Fruit fly (Drosophila melanogaster) whole organism, wandering third instar larva: ENCODE results near the gene Tnpo-SR.

Source experiments
- Abd-B ChIP-seq: fragments of >200 bp; optimal IDR thresholded peaks from 2 replicates; lab custom pipeline; 2017; ENCODE audit warnings: missing biosample characterization, missing genetic modification characterization
- CG32264 ChIP-seq: fragments of 200-800 bp; sonication (Bioruptor generic); optimal IDR thresholded peaks from 2 replicates; lab custom pipeline; 2016; ENCODE audit warnings: missing biosample characterization, missing genetic modification characterization
- CG9705 ChIP-seq: fragments of 200-800 bp; sonication (Bioruptor generic); optimal IDR thresholded peaks from 2 replicates; lab custom pipeline; 2018; ENCODE audit warnings: missing biosample characterization, mild to moderate bottlenecking, missing genetic modification characterization
- CrebA ChIP-seq: fragments of 200-800 bp; sonication (Bioruptor generic); optimal IDR thresholded peaks from 2 replicates; lab custom pipeline; 2016; ENCODE audit warnings: missing biosample characterization, mild to moderate bottlenecking, missing genetic modification characterization, borderline replicate concordance
- Dif ChIP-seq: fragments of 200-275, 200-300 bp; sonication (Bioruptor generic); optimal IDR thresholded peaks from 2 replicates; lab custom pipeline; 2018; ENCODE audit warnings: missing biosample characterization, missing genetic modification characterization; ENCODE audit not compliant: partially characterized antibody
- HLH106 ChIP-seq: fragments of 200-800 bp; optimal IDR thresholded peaks from 3 replicates; lab custom pipeline; 2019; ENCODE audit warnings: missing biosample characterization, mild to moderate bottlenecking, missing genetic modification characterization, moderate library complexity
- Hnf4 ChIP-seq: fragments of 200-800 bp; sonication (Bioruptor generic); optimal IDR thresholded peaks from 2 replicates; lab custom pipeline; 2016; ENCODE audit warnings: missing biosample characterization, mild to moderate bottlenecking, missing genetic modification characterization
- Hr78 ChIP-seq: fragments of >200 bp; optimal IDR thresholded peaks from 2 replicates; lab custom pipeline; 2017; ENCODE audit warnings: missing biosample characterization, missing genetic modification characterization
- Hr83 ChIP-seq: fragments of 200-300 bp; sonication (Bioruptor generic); optimal IDR thresholded peaks from 2 replicates; lab custom pipeline; 2016; ENCODE audit warnings: missing biosample characterization, mild to moderate bottlenecking, missing genetic modification characterization, moderate library complexity; ENCODE audit not compliant: poor library complexity, severe bottlenecking
- Jra ChIP-seq: sonication (Bioruptor generic); optimal IDR thresholded peaks from 2 replicates; lab custom pipeline; 2016; ENCODE audit warnings: missing biosample characterization, missing genetic modification characterization
- Mio ChIP-seq: sonication (Bioruptor generic); optimal IDR thresholded peaks from 2 replicates; lab custom pipeline; 2016; ENCODE audit warnings: missing biosample characterization, missing genetic modification characterization
- N ChIP-seq: fragments of >200 bp; optimal IDR thresholded peaks from 2 replicates; lab custom pipeline; 2018; ENCODE audit warnings: missing biosample characterization, missing external identifiers, missing genetic modification characterization
- OdsH ChIP-seq: fragments of 200-800 bp; sonication (Bioruptor generic); optimal IDR thresholded peaks from 2 replicates; lab custom pipeline; 2016; ENCODE audit warnings: missing biosample characterization, mild to moderate bottlenecking, missing genetic modification characterization
- Rel ChIP-seq, 2 experiments: fragments of 200-800 bp; sonication (Bioruptor generic) in 1 of 2; optimal IDR thresholded peaks; 2 replicates in 1 of 2; 3 replicates in 1 of 2; lab custom pipeline; 2016 to 2019; ENCODE audit warnings: mild to moderate bottlenecking in 2 of 2, missing biosample characterization in 2 of 2, missing genetic modification characterization in 2 of 2, moderate library complexity in 1 of 2
- Sp1 ChIP-seq: fragments of 200-800 bp; sonication (Bioruptor generic); optimal IDR thresholded peaks from 3 replicates; lab custom pipeline; 2019; ENCODE audit warnings: missing biosample characterization, mild to moderate bottlenecking, missing genetic modification characterization, moderate library complexity
- Vsx2 ChIP-seq: fragments of 200-300, 225-300 bp; sonication (Bioruptor generic); optimal IDR thresholded peaks from 2 replicates; lab custom pipeline; 2018; ENCODE audit warnings: missing biosample characterization, missing genetic modification characterization; ENCODE audit not compliant: partially characterized antibody
- br ChIP-seq: fragments of 200-800 bp; sonication (Bioruptor generic); optimal IDR thresholded peaks from 2 replicates; lab custom pipeline; 2016; ENCODE audit warnings: missing biosample characterization, missing genetic modification characterization
- brk ChIP-seq: fragments of 200-800 bp; sonication (Bioruptor generic); optimal IDR thresholded peaks from 2 replicates; lab custom pipeline; 2016; ENCODE audit warnings: missing biosample characterization, mild to moderate bottlenecking, missing genetic modification characterization
- dl ChIP-seq, 2 experiments: fragments of 175-275, 200-275 bp in 1 of 2; fragments of 200-275 bp in 1 of 2; sonication (Bioruptor generic); optimal IDR thresholded peaks; lab custom pipeline; 2018; ENCODE audit warnings: mild to moderate bottlenecking in 2 of 2, missing biosample characterization in 2 of 2, missing genetic modification characterization in 2 of 2, moderate library complexity in 2 of 2; ENCODE audit not compliant: partially characterized antibody in 2 of 2, insufficient read depth in 1 of 2
- dmrt93B ChIP-seq: fragments of 200-800 bp; sonication (Bioruptor generic); optimal IDR thresholded peaks from 2 replicates; lab custom pipeline; 2018; ENCODE audit warnings: missing biosample characterization, mild to moderate bottlenecking, missing genetic modification characterization
- dsf ChIP-seq: sonication (Bioruptor generic); optimal IDR thresholded peaks from 2 replicates; lab custom pipeline; 2016; ENCODE audit warnings: missing biosample characterization, missing genetic modification characterization, borderline replicate concordance
- foxo ChIP-seq, 2 experiments: fragments of 200-800 bp; sonication (Bioruptor generic); optimal IDR thresholded peaks; 2 replicates in 1 of 2; 3 replicates in 1 of 2; lab custom pipeline; 2016 to 2017; ENCODE audit warnings: missing biosample characterization in 2 of 2, missing genetic modification characterization in 2 of 2
- fru ChIP-seq: fragments of 200-800 bp; sonication (Bioruptor generic); optimal IDR thresholded peaks from 3 replicates; lab custom pipeline; 2016; ENCODE audit warnings: missing biosample characterization, mild to moderate bottlenecking, missing genetic modification characterization
- h ChIP-seq: fragments of 200-800 bp; sonication (Bioruptor generic); optimal IDR thresholded peaks from 3 replicates; lab custom pipeline; 2016; ENCODE audit warnings: missing biosample characterization, mild to moderate bottlenecking, missing genetic modification characterization
- pan ChIP-seq: fragments of >200 bp; optimal IDR thresholded peaks from 2 replicates; lab custom pipeline; 2017
- psq ChIP-seq: fragments of 200-800 bp; sonication (Bioruptor generic); optimal IDR thresholded peaks from 3 replicates; lab custom pipeline; 2017; ENCODE audit warnings: missing biosample characterization, mild to moderate bottlenecking, missing genetic modification characterization, moderate library complexity
- rgr ChIP-seq: fragments of 200-800 bp; sonication (Bioruptor generic); optimal IDR thresholded peaks from 3 replicates; lab custom pipeline; 2016; ENCODE audit warnings: missing biosample characterization, mild to moderate bottlenecking, missing genetic modification characterization
- sage ChIP-seq: fragments of 200-800 bp; sonication (Bioruptor generic); optimal IDR thresholded peaks from 2 replicates; lab custom pipeline; 2016; ENCODE audit warnings: missing biosample characterization, mild to moderate bottlenecking, missing genetic modification characterization
- sv ChIP-seq: fragments of 200-800 bp; sonication (Bioruptor generic); optimal IDR thresholded peaks from 3 replicates; lab custom pipeline; 2016; ENCODE audit warnings: missing biosample characterization, missing genetic modification characterization
- tai ChIP-seq: sonication (Bioruptor generic); optimal IDR thresholded peaks from 2 replicates; lab custom pipeline; 2016; ENCODE audit warnings: missing biosample characterization, missing genetic modification characterization

The Tnpo-SR gene

DNA sequence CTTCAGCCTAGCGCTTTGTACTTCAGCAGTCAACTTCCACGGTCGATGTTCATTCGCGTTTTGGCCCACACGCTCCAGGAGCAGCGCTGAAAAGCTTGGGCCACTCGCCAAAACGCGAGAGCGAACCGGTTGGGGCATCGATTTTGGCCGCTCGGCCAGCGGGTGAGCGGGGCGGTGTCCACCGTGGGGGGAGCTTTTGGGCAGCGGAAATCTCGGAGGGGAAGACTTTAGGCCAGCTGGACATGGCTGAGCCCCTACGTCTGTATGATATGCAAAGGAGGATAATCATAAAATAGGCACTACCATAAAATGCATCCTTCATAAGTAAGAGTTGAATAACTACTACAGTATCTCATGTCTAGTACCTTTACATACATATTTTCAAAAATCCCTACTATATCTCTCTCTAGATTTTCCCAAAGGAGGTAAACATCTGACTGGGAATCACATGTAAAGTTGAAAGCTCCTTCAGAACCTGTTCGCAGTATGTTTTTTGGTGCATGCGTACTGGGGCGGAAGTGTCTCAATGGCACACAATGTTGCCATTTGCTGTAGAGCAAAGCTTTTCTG, 40.3 kb downstream of the Tnpo-SR start, which contains the start of gene Syt1:
Gene Syt1 (minus strand): TSS at position 71 of the 570 bp plus-strand sequence.
- TF ChIP-seq pan (lab: Kevin White, UChicago) (no peak), Dif (GFP tag; lab: Kevin White, UChicago) (no peak), Sp1 (GFP tag; lab: Kevin White, UChicago) (no peak), psq (GFP tag; lab: Kevin White, UChicago) (no peak), CrebA (GFP tag; lab: Kevin White, UChicago) (no peak), CG9705 (GFP tag; lab: Kevin White, UChicago) (no peak), rgr (GFP tag; lab: Kevin White, UChicago) (no peak), sv (GFP tag; lab: Kevin White, UChicago) (no peak), dmrt93B (GFP tag; lab: Kevin White, UChicago) (no peak), Hr78 (GFP tag; lab: Kevin White, UChicago) (no peak), Jra (GFP tag; lab: Kevin White, UChicago) (no peak), h (no peak), fru (GFP tag; lab: Kevin White, UChicago) (no peak), CG32264 (GFP tag; lab: Kevin White, UChicago) (no peak)

DNA sequence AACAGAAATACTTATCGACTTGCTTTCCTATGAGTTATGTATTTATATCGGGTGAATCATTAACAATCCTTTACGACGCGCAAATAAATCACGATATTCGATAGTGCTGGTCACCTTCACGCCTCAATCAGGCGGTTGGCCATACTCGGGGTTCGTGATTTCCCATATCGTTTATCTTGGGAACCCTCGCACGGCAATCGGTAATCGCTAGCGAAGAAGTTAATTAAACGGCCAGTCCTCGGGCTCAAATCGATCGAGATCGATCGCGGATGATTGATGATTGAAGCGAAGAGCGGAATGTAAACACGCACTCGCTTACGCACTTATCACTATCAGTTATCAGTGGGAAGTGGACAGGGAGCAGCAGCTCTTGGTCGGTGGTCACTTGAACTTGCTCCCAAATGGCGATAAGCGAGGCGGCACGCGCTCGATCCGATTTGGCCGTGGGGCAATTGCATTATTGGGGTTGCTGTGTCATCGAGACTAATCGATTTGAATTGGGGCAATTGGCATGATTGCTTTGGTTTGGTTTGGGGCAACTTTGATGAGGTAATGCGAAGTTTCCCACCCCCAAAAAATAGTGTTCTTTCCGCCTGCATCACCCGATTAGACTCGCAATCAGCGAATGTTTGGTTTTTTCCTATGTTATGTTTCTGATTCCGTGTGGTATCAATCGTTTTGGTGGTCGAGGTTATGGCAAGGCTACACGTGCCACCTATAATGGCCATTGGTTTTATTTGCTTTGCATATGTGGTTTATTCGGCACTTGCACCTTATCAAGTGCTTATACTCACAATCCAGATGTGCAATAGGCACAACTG, 41.4 kb downstream of the Tnpo-SR start:
- no peak for TF ChIP-seq Abd-B (GFP tag; lab: Kevin White, UChicago)
- TF ChIP-seq dmrt93B (GFP tag; lab: Kevin White, UChicago): no peak
- TF ChIP-seq tai: no peak
- TF ChIP-seq CG9705 (GFP tag; lab: Kevin White, UChicago): no peak
- TF ChIP-seq h: peak; percentile 28

DNA sequence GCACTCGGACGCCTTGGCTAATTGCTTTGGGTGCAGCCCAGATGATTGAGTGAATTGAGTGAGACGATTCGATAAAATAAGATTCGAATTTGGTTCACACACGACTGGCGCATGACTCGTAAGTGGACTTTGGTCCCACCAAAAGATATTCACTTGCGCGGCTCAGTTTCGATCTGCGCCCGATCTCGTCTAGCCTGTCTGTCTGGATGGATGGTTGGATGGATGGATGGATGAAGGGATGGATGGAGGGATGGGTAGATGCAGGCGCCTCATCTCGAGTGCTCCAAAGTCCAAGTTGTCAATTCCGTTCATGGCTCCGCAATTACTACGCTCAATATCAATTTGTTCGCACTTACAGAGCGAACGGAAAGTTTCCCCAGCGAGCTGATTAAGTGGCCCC, 42.8 kb downstream of the Tnpo-SR start:
- TF ChIP-seq Hr78 (GFP tag; lab: Kevin White, UChicago) (no peak), CG9705 (GFP tag; lab: Kevin White, UChicago) (no peak), HLH106 (no peak), CrebA (GFP tag; lab: Kevin White, UChicago) (no peak), CG32264 (GFP tag; lab: Kevin White, UChicago) (no peak), tai (no peak), Dif (GFP tag; lab: Kevin White, UChicago) (no peak), sv (GFP tag; lab: Kevin White, UChicago) (no peak), dsf (GFP tag; lab: Kevin White, UChicago) (no peak), fru (GFP tag; lab: Kevin White, UChicago) (no peak)

DNA sequence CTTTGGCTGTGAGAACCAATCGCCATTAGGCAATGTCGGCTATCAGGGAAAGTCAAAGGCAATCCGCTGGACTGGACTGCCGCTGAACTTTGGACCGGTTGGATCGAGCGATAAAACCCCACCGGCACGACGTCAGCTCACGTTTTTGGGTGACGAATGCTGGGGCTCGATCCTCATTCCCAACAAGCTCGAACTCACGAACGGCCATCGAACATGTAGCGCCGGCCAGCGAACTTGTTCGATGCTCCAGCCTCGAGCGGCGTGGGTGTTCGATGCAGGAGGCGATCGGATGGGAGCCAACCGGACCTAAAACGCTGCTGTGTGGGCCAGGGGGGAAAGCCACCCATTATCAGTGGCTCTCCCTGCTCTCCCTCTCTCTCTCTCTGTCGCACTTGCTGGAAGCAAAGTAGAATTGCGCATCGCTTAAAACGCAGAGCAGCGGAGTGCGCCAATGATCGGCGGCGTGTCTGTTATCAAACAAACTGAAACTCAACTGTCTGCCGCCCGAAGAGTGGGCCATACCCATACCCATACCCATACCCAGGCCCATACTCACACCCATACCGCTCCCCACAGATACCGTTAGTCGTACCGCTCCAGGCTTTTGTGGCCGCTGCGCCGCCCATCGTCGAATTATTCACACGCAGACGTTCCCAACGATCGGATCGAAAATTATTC, 45.0 kb downstream of the Tnpo-SR start, which contains the start of gene daw:
Gene daw (plus strand): TSS at position 628 of the 678 bp plus-strand sequence.
- TF ChIP-seq HLH106 (peak; percentile 3), sage (GFP tag; lab: Kevin White, UChicago) (no peak), Dif (GFP tag; lab: Kevin White, UChicago) (peak; percentile 42), CG9705 (GFP tag; lab: Kevin White, UChicago) (no peak), Vsx2 (GFP tag; lab: Kevin White, UChicago) (no peak), Mio (no peak), Hr83 (peak; percentile 45), rgr (GFP tag; lab: Kevin White, UChicago) (no peak), N (GFP tag; lab: Kevin White, UChicago) (no peak), h (peak; percentile 75), brk (no peak), Sp1 (GFP tag; lab: Kevin White, UChicago) (peak; percentile 20), Jra (GFP tag; lab: Kevin White, UChicago) (peak; percentile 15), fru (GFP tag; lab: Kevin White, UChicago) (no peak), dl (GFP tag; optimal IDR thresholded peaks at IDR 0.05; lab: Kevin White, UChicago; ENCODE audit: insufficient read depth in 1 of 2, partially characterized antibody in 2 of 2) (peak; percentile 22 to 26), foxo (GFP tag; optimal IDR thresholded peaks at IDR 0.05; lab: Kevin White, UChicago) (peak in 1 of 2 experiments; percentile 18), Hnf4 (peak; percentile 92), OdsH (peak; percentile 15), Rel (GFP tag; optimal IDR thresholded peaks at IDR 0.05; lab: Kevin White, UChicago) (peak; percentile 83), Rel (tag; optimal IDR thresholded peaks at IDR 0.05; lab: Kevin White, UChicago) (peak; percentile 90), br (GFP tag; lab: Kevin White, UChicago) (peak; percentile 16), CrebA (GFP tag; lab: Kevin White, UChicago) (peak; percentile 85), Abd-B (GFP tag; lab: Kevin White, UChicago) (no peak)
